Worm (Caenorhabditis elegans): ENCODE results near the gene R10D12.13.

- TF ChIP-seq daf-12 (tag; optimal IDR thresholded peaks at IDR 0.05) (no peak), tra-1 (GFP tag; IDR thresholded peaks at IDR 0.05) (no peak), nhr-25 (tag; optimal IDR thresholded peaks at IDR 0.05; ENCODE audit: borderline replicate concordance, insufficient read depth) (peak; percentile 29), nhr-237 (tag; optimal IDR thresholded peaks at IDR 0.05) (no peak)
Observed at ce11 chrV:13963279-13963976, 1.2 kb downstream of the R10D12.13 start, which contains the start of gene sao-1.

All from whole organism, L4 larva.